Fruit fly (Drosophila melanogaster) whole organism, pupa: ENCODE measurements around the gene CG8065.

ENCODE experiments used
- CG15710 ChIP-seq: fragments of 200-800 bp; sonication (Bioruptor generic); optimal IDR thresholded peaks from 2 replicates; lab custom pipeline; 2018; ENCODE audit warnings: missing biosample characterization, mild to moderate bottlenecking, missing genetic modification characterization, moderate library complexity
- CG8301 ChIP-seq: fragments of 200-800 bp; sonication (Bioruptor generic); optimal IDR thresholded peaks from 2 replicates; lab custom pipeline; 2018; ENCODE audit warnings: missing biosample characterization, mild to moderate bottlenecking, missing genetic modification characterization
- CG9948 ChIP-seq: fragments of 200-800 bp; sonication (Bioruptor generic); optimal IDR thresholded peaks from 2 replicates; lab custom pipeline; 2018; ENCODE audit warnings: missing biosample characterization, mild to moderate bottlenecking, missing genetic modification characterization, moderate library complexity
- fd96Ca ChIP-seq: fragments of 200-800 bp; sonication (Bioruptor generic); IDR thresholded peaks from 3 replicates; pipeline ENCODE4 v1.3.6; 2022; ENCODE audit warnings: missing biosample characterization, missing genetic modification characterization
- rn ChIP-seq: fragments of 200-800 bp; sonication (Bioruptor generic); IDR thresholded peaks from 2 replicates; pipeline ENCODE4 v1.3.6; 2022; ENCODE audit warnings: missing biosample characterization, missing genetic modification characterization

dm6 chr3L:10244606-10245005 lies 29.1 kb downstream of the CG8065 start, which contains the start of gene Or67c:
- TF ChIP-seq rn (GFP tag; lab: Robert Waterston, UW) (no peak), CG8301 (tag; lab: Kevin White, UChicago) (no peak), fd96Ca (GFP tag; lab: Robert Waterston, UW) (no peak), CG15710 (tag; lab: Kevin White, UChicago) (no peak), CG9948 (no peak)
